Worm (Caenorhabditis elegans) whole organism, L4 larva: ENCODE data around the gene C38H2.2.

Experiments used
- F10B5.3 ChIP-seq: sonication (generic microtip); optimal IDR thresholded peaks from 2 replicates; lab custom pipeline; 2016; ENCODE audit warnings: mild to moderate bottlenecking, missing genetic modification characterization, missing compliant biosample characterization
- F37D6.2 ChIP-seq: sonication (generic microtip); optimal IDR thresholded peaks from 2 replicates; lab custom pipeline; 2016; ENCODE audit warnings: mild to moderate bottlenecking, missing genetic modification characterization, missing compliant biosample characterization
- F49E8.2 ChIP-seq: sonication (generic microtip); optimal IDR thresholded peaks from 2 replicates; lab custom pipeline; 2016; ENCODE audit warnings: missing compliant biosample characterization, mild to moderate bottlenecking, missing genetic modification characterization, borderline replicate concordance
- R02D3.7 ChIP-seq: fragments of 150-350 bp; sonication (generic microtip); optimal IDR thresholded peaks from 3 replicates; lab custom pipeline; 2014; ENCODE audit warnings: missing biosample characterization, missing genetic modification characterization
- T20F7.1 ChIP-seq: fragments of 200-800 bp; sonication (Bioruptor generic); optimal IDR thresholded peaks from 2 replicates; lab custom pipeline; 2018; ENCODE audit warnings: mild to moderate bottlenecking, missing genetic modification characterization, missing compliant biosample characterization
- T26A8.4 ChIP-seq: fragments of 200-800 bp; sonication (Bioruptor generic); IDR thresholded peaks from 2 replicates; pipeline ENCODE4 v1.3.6; 2022; ENCODE audit warnings: missing genetic modification characterization, missing compliant biosample characterization
- Y75B8A.6 ChIP-seq: fragments of 200-800 bp; sonication (Bioruptor generic); IDR thresholded peaks from 2 replicates; pipeline ENCODE4 v1.3.6; 2022; ENCODE audit warnings: missing genetic modification reagents, missing genetic modification characterization, missing compliant biosample characterization
- ZK337.2 ChIP-seq: fragments of 200-800 bp; sonication (Bioruptor generic); IDR thresholded peaks from 2 replicates; pipeline ENCODE4 v1.3.6; 2022; ENCODE audit warnings: missing genetic modification reagents, missing genetic modification characterization, missing compliant biosample characterization
- aha-1 ChIP-seq: fragments of 150-350 bp; peaks from one replicate; lab custom pipeline; 2014; ENCODE audit warnings: missing biosample characterization, missing genetic modification characterization
- ceh-20 ChIP-seq: fragments of 200-800 bp; sonication (Bioruptor generic); IDR thresholded peaks from 2 replicates; pipeline ENCODE4 v1.3.6; 2022; ENCODE audit warnings: missing genetic modification reagents, missing genetic modification characterization, missing compliant biosample characterization
- ceh-82 ChIP-seq: sonication (generic microtip); optimal IDR thresholded peaks from 2 replicates; lab custom pipeline; 2017; ENCODE audit warnings: missing biosample characterization, missing genetic modification characterization
- daf-16 ChIP-seq, 3 experiments: sonication (generic microtip); optimal IDR thresholded peaks; 2 replicates each; lab custom pipeline; 2016 to 2017; ENCODE audit warnings: missing genetic modification characterization in 3 of 3, missing genetic modification reagents in 3 of 3, mild to moderate bottlenecking in 2 of 3, missing compliant biosample characterization in 2 of 3, missing biosample characterization in 1 of 3, moderate library complexity in 1 of 3
- dmd-6 ChIP-seq: fragments of 200-800 bp; sonication (Bioruptor generic); IDR thresholded peaks from 2 replicates; pipeline ENCODE4 v1.3.6; 2022; ENCODE audit warnings: missing genetic modification reagents, missing genetic modification characterization, missing compliant biosample characterization
- dpl-1 ChIP-seq: fragments of 150-350 bp; optimal IDR thresholded peaks from 2 replicates; lab custom pipeline; 2014; ENCODE audit warnings: missing biosample characterization, missing genetic modification reagents, missing genetic modification characterization
- dve-1 ChIP-seq: sonication (generic microtip); optimal IDR thresholded peaks from 2 replicates; lab custom pipeline; 2017; ENCODE audit warnings: antibody characterized with exemption, mild to moderate bottlenecking, missing genetic modification characterization, missing compliant biosample characterization; ENCODE audit not compliant: insufficient read depth
- egl-27 ChIP-seq: sonication (generic microtip); optimal IDR thresholded peaks from 3 replicates; lab custom pipeline; 2017; ENCODE audit warnings: missing biosample characterization, missing genetic modification reagents, missing genetic modification characterization
- gei-8 ChIP-seq: fragments of 200-800 bp; sonication (Bioruptor generic); optimal IDR thresholded peaks from 2 replicates; lab custom pipeline; 2018; ENCODE audit warnings: mild to moderate bottlenecking, missing genetic modification characterization, missing compliant biosample characterization
- hif-1 ChIP-seq, 2 experiments: sonication (generic microtip); optimal IDR thresholded peaks; 2 replicates each; lab custom pipeline; 2016 to 2017; ENCODE audit warnings: missing compliant biosample characterization in 2 of 2, missing genetic modification characterization in 2 of 2, missing genetic modification reagents in 2 of 2, missing genotype in 2 of 2, mild to moderate bottlenecking in 1 of 2
- hlh-11 ChIP-seq: fragments of 200-800 bp; sonication (Bioruptor generic); optimal IDR thresholded peaks from 2 replicates; lab custom pipeline; 2018; ENCODE audit warnings: mild to moderate bottlenecking, missing genetic modification characterization, missing compliant biosample characterization
- hlh-30 ChIP-seq: sonication (generic microtip); optimal IDR thresholded peaks from 2 replicates; lab custom pipeline; 2017; ENCODE audit warnings: antibody characterized with exemption, mild to moderate bottlenecking, missing genetic modification characterization, missing compliant biosample characterization; ENCODE audit not compliant: insufficient read depth
- hmg-1.1 ChIP-seq: fragments of 200-800 bp; sonication (Bioruptor generic); IDR thresholded peaks from 2 replicates; pipeline ENCODE4 v1.3.6; 2022; ENCODE audit warnings: missing genetic modification reagents, missing genetic modification characterization, missing compliant biosample characterization
- lim-7 ChIP-seq: fragments of 200-800 bp; sonication (Bioruptor generic); IDR thresholded peaks from 2 replicates; pipeline ENCODE4 v1.3.6; 2022; ENCODE audit warnings: missing genetic modification characterization, missing compliant biosample characterization
- lin-1 ChIP-seq: fragments of 200-800 bp; sonication (Bioruptor generic); IDR thresholded peaks from 2 replicates; pipeline ENCODE4 v1.3.6; 2022; ENCODE audit warnings: missing genetic modification reagents, missing genetic modification characterization, missing compliant biosample characterization
- lin-38 ChIP-seq: fragments of 200-800 bp; sonication (Bioruptor generic); IDR thresholded peaks from 2 replicates; pipeline ENCODE4 v1.3.6; 2022; ENCODE audit warnings: missing genetic modification reagents, missing genetic modification characterization, missing compliant biosample characterization
- lin-39 ChIP-seq: fragments of 150-350 bp; optimal IDR thresholded peaks from 2 replicates; lab custom pipeline; 2014; ENCODE audit warnings: missing biosample characterization, missing genetic modification reagents, missing genetic modification characterization
- lsy-2 ChIP-seq, 2 experiments: fragments of 150-350 bp in 1 of 2; sonication (generic microtip) in 1 of 2; optimal IDR thresholded peaks; 2 replicates each; lab custom pipeline; 2014 to 2017; ENCODE audit warnings: missing biosample characterization in 2 of 2, missing genetic modification characterization in 2 of 2
- mdl-1 ChIP-seq, 2 experiments: fragments of 150-350 bp in 1 of 2; sonication (generic microtip) in 1 of 2; optimal IDR thresholded peaks; 2 replicates each; lab custom pipeline; 2014 to 2017; ENCODE audit warnings: missing biosample characterization in 2 of 2, missing genetic modification characterization in 2 of 2
- mep-1 ChIP-seq: fragments of 150-350 bp; sonication (generic microtip); optimal IDR thresholded peaks from 3 replicates; lab custom pipeline; 2014; ENCODE audit warnings: missing biosample characterization, missing genetic modification characterization
- mes-2 ChIP-seq: sonication (generic microtip); optimal IDR thresholded peaks from 2 replicates; lab custom pipeline; 2016; ENCODE audit warnings: missing genotype, mild to moderate bottlenecking, missing genetic modification characterization, missing compliant biosample characterization; ENCODE audit not compliant: poor library complexity, severe bottlenecking
- mxl-3 ChIP-seq: fragments of 200-800 bp; sonication (Bioruptor generic); optimal IDR thresholded peaks from 2 replicates; lab custom pipeline; 2018; ENCODE audit warnings: mild to moderate bottlenecking, missing genetic modification characterization, missing compliant biosample characterization
- nhr-102 ChIP-seq: sonication (generic microtip); optimal IDR thresholded peaks from 2 replicates; lab custom pipeline; 2016; ENCODE audit warnings: mild to moderate bottlenecking, missing genetic modification characterization, moderate library complexity, missing compliant biosample characterization
- nhr-11 ChIP-seq: fragments of 150-350 bp; optimal IDR thresholded peaks from 2 replicates; lab custom pipeline; 2014; ENCODE audit warnings: missing biosample characterization, missing genetic modification characterization
- nhr-237 ChIP-seq: sonication (generic microtip); optimal IDR thresholded peaks from 2 replicates; lab custom pipeline; 2017; ENCODE audit warnings: missing biosample characterization, missing genetic modification characterization
- nhr-25 ChIP-seq: sonication (generic microtip); optimal IDR thresholded peaks from 2 replicates; lab custom pipeline; 2017; ENCODE audit warnings: missing genetic modification characterization, mild to moderate bottlenecking, missing compliant biosample characterization, antibody characterized with exemption, moderate library complexity, borderline replicate concordance; ENCODE audit not compliant: insufficient read depth
- nhr-28 ChIP-seq: fragments of 150-350 bp; optimal IDR thresholded peaks from 2 replicates; lab custom pipeline; 2014; ENCODE audit warnings: missing biosample characterization, missing genetic modification characterization
- nhr-41 ChIP-seq: fragments of 200-800 bp; sonication (Bioruptor generic); IDR thresholded peaks from 2 replicates; pipeline ENCODE4 v1.3.6; 2022; ENCODE audit warnings: missing genetic modification reagents, missing genetic modification characterization, missing compliant biosample characterization
- nhr-48 ChIP-seq: sonication (generic microtip); optimal IDR thresholded peaks from 2 replicates; lab custom pipeline; 2016; ENCODE audit warnings: mild to moderate bottlenecking, missing genetic modification characterization, missing compliant biosample characterization
- nhr-6 ChIP-seq: fragments of 150-350 bp; optimal IDR thresholded peaks from 2 replicates; lab custom pipeline; 2014; ENCODE audit warnings: missing biosample characterization, missing genetic modification characterization
- nhr-76 ChIP-seq: fragments of 150-350 bp; optimal IDR thresholded peaks from 2 replicates; lab custom pipeline; 2014; ENCODE audit warnings: missing biosample characterization, missing genetic modification characterization
- nhr-77 ChIP-seq: fragments of 150-350 bp; optimal IDR thresholded peaks from 2 replicates; lab custom pipeline; 2014; ENCODE audit warnings: missing biosample characterization, missing genetic modification characterization
- pqm-1 ChIP-seq: sonication (generic microtip); optimal IDR thresholded peaks from 2 replicates; lab custom pipeline; 2017; ENCODE audit warnings: missing biosample characterization, missing genetic modification characterization
- set-16 ChIP-seq: fragments of 200-800 bp; sonication (Bioruptor generic); IDR thresholded peaks from 2 replicates; pipeline ENCODE4 v1.3.6; 2022; ENCODE audit warnings: missing genetic modification reagents, missing genetic modification characterization, missing compliant biosample characterization
- skn-1 ChIP-seq: fragments of 150-350 bp; optimal IDR thresholded peaks from 2 replicates; lab custom pipeline; 2014; ENCODE audit warnings: missing biosample characterization, missing genetic modification characterization
- spr-1 ChIP-seq: sonication (generic microtip); optimal IDR thresholded peaks from 2 replicates; lab custom pipeline; 2016; ENCODE audit warnings: mild to moderate bottlenecking, missing genetic modification characterization, missing compliant biosample characterization
- unc-130 ChIP-seq: sonication (generic microtip); optimal IDR thresholded peaks from 2 replicates; lab custom pipeline; 2016; ENCODE audit warnings: missing genetic modification reagents, missing genetic modification characterization, missing compliant biosample characterization
- unc-39 ChIP-seq: sonication (generic microtip); optimal IDR thresholded peaks from 2 replicates; lab custom pipeline; 2017; ENCODE audit warnings: missing biosample characterization, missing genetic modification characterization
- zfp-2 ChIP-seq: sonication (generic microtip); optimal IDR thresholded peaks from 2 replicates; lab custom pipeline; 2016; ENCODE audit warnings: mild to moderate bottlenecking, missing genetic modification characterization, missing compliant biosample characterization

C38H2.2 gene

DNA sequence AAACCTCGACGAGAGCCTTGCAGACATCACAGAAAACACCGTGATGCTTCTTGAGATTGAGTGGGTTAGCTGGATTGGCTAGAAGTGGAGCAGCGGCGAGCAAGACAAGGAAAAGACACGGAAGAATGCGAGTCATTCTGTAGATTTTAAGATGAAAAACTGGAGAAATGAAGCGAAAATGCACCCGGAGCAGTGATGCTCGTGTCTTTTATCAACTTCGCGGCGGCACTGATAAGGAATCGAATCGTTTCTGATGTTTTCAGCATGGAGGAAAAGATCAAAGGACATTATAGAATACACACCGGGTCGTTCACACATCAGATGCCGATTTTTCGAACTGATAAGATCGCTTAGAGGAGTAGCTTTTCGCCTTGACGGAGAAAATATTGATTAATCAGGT is 26.2 kb upstream of the C38H2.2 start, which contains the start of gene spp-1 (continued):
- TF ChIP-seq egl-27: no peak
- peak; percentile 22 for TF ChIP-seq nhr-102 (tag; lab: Kevin White, UChicago)
- peak in 1 of 2 experiments; percentile 13 for TF ChIP-seq mdl-1 (tag; optimal IDR thresholded peaks at IDR 0.05; lab: Kevin White, UChicago)
- TF ChIP-seq Y75B8A.6 (GFP tag; lab: Robert Waterston, UW): no peak
- no peak for TF ChIP-seq spr-1 (tag; lab: Kevin White, UChicago)
- TF ChIP-seq nhr-77: peak; percentile 4
- TF ChIP-seq nhr-25: no peak
- no peak for TF ChIP-seq F10B5.3
- TF ChIP-seq T26A8.4: no peak; the same call in none of the 2 replicates
- peak; percentile 86 for TF ChIP-seq pqm-1 (tag; lab: Kevin White, UChicago)
- TF ChIP-seq ZK337.2 (GFP tag; lab: Robert Waterston, UW): no peak
- TF ChIP-seq hlh-30 (tag; lab: Kevin White, UChicago): peak; percentile 43
- no peak for TF ChIP-seq ceh-82 (tag; lab: Kevin White, UChicago)
- TF ChIP-seq gei-8: no peak
- peak; percentile 67 for TF ChIP-seq dmd-6 (GFP tag; lab: Robert Waterston, UW)
- peak; percentile 58 for TF ChIP-seq nhr-28 (tag; lab: Kevin White, UChicago)
- TF ChIP-seq nhr-48 (tag; lab: Kevin White, UChicago): peak; percentile 57
- no peak for TF ChIP-seq lin-39
- TF ChIP-seq lim-7 (GFP tag; lab: Robert Waterston, UW): no peak
- TF ChIP-seq nhr-237 (tag; lab: Kevin White, UChicago): no peak
- no peak for TF ChIP-seq unc-130 (GFP tag; lab: Kevin White, UChicago)
- no peak for TF ChIP-seq F49E8.2 (tag; lab: Kevin White, UChicago)
- TF ChIP-seq nhr-76 (tag; lab: Kevin White, UChicago): no peak
- peak; percentile 76 for TF ChIP-seq aha-1
- no peak for TF ChIP-seq unc-39
- TF ChIP-seq T20F7.1 (GFP tag; lab: Kevin White, UChicago): no peak
- TF ChIP-seq skn-1 (tag; lab: Kevin White, UChicago): no peak
- no peak for TF ChIP-seq nhr-41 (GFP tag; lab: Robert Waterston, UW)
- no peak for TF ChIP-seq mxl-3 (GFP tag; lab: Kevin White, UChicago)
- no peak for TF ChIP-seq F37D6.2
- no peak for TF ChIP-seq set-16 (GFP tag; lab: Robert Waterston, UW)
- TF ChIP-seq nhr-11 (tag; lab: Kevin White, UChicago): no peak
- TF ChIP-seq, all 104 proteins: peak for 17

DNA sequence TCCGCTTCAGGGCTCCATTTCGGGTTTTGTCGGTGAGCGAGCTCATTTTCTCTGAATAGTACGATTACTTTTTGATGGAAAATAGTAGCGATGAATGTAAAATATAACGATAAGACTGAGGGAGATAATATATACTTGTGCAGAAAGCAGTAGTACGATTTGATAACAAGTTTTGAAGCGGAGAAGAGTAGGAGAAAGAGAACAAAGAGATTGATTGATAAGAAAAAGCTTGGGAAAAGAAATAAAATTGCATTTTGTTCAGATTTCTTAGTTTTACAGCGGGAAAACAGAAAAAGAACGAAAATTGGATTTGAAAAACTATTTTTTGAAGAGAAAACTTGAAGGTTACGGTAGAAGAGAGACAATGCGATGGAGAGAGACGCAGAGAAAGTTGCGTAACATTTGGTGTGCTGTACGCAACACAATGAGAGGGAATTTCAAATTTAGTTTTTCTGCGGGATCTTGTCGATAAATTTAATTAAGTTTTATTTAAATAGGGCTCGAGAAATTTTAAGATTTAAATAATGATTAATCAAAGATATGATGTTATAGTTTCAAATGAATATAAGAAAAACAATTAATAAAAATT is 23.9 kb upstream of the C38H2.2 start, which contains the start of gene umps-1:
TSS of gene umps-1 (minus strand) at position 51 of the 589 bp plus-strand sequence.
- TF ChIP-seq pqm-1 (tag; lab: Kevin White, UChicago): no peak
- peak; percentile 98 for TF ChIP-seq dpl-1 (GFP tag; lab: Kevin White, UChicago)
- peak; percentile 52 for TF ChIP-seq aha-1
- peak; percentile 80 to 99 for TF ChIP-seq lsy-2 (tag; optimal IDR thresholded peaks at IDR 0.05; lab: Kevin White, UChicago)
- peak in 1 of 2 experiments; percentile 34 for TF ChIP-seq hif-1 (tag; optimal IDR thresholded peaks at IDR 0.05; lab: Kevin White, UChicago)
- no peak for TF ChIP-seq zfp-2
- TF ChIP-seq daf-16 (GFP tag; optimal IDR thresholded peaks at IDR 0.05; lab: Kevin White, UChicago): no peak
- TF ChIP-seq daf-16 (tag; optimal IDR thresholded peaks at IDR 0.05; lab: Kevin White, UChicago): peak; percentile 47
- peak; percentile 60 for TF ChIP-seq mep-1
- TF ChIP-seq nhr-77: peak; percentile 40
- peak; percentile 74 for TF ChIP-seq nhr-28 (tag; lab: Kevin White, UChicago)
- peak; percentile 67 for TF ChIP-seq lin-38 (GFP tag; lab: Robert Waterston, UW)
- TF ChIP-seq hlh-30 (tag; lab: Kevin White, UChicago): peak; percentile 64
- TF ChIP-seq mes-2 (tag; lab: Kevin White, UChicago): peak; percentile 84
- TF ChIP-seq hlh-11 (tag; lab: Kevin White, UChicago): peak; percentile 50
- peak; percentile 60 for TF ChIP-seq dve-1 (tag; lab: Kevin White, UChicago)
- TF ChIP-seq hmg-1.1 (GFP tag; lab: Robert Waterston, UW): peak; percentile 35; the same call in 1 of the 2 replicates
- no peak for TF ChIP-seq R02D3.7
- peak; percentile 30 for TF ChIP-seq nhr-11 (tag; lab: Kevin White, UChicago)
- no peak for TF ChIP-seq ceh-20 (GFP tag; lab: Robert Waterston, UW)
- TF ChIP-seq nhr-25: peak; percentile 51
- peak; percentile 49 for TF ChIP-seq dmd-6 (GFP tag; lab: Robert Waterston, UW)
- no peak for TF ChIP-seq lin-1 (GFP tag; lab: Robert Waterston, UW)
- TF ChIP-seq nhr-6 (tag; lab: Kevin White, UChicago): peak; percentile 59
